Fruit fly (Drosophila melanogaster) whole organism, embryonic: ENCODE measurements around the gene CG3032.

Source experiments
- Bteb2 ChIP-seq: fragments of 200-800 bp; sonication (Bioruptor generic); optimal IDR thresholded peaks from 2 replicates; lab custom pipeline; 2016; ENCODE audit warnings: missing biosample characterization, missing genetic modification characterization
- CG12155 ChIP-seq: fragments of 200-800 bp; sonication (Bioruptor generic); optimal IDR thresholded peaks from 3 replicates; lab custom pipeline; 2016; ENCODE audit warnings: missing biosample characterization, missing genetic modification characterization
- CG12744 ChIP-seq: fragments of 200-800 bp; sonication (Bioruptor generic); optimal IDR thresholded peaks from 2 replicates; lab custom pipeline; 2016; ENCODE audit warnings: missing biosample characterization, missing genetic modification characterization
- CG13894 ChIP-seq: fragments of 200-800 bp; sonication (Bioruptor generic); optimal IDR thresholded peaks from 3 replicates; lab custom pipeline; 2018; ENCODE audit warnings: missing biosample characterization, mild to moderate bottlenecking, missing genetic modification characterization, moderate library complexity
- CG16779 ChIP-seq: fragments of 200-800 bp; sonication (Bioruptor generic); IDR thresholded peaks from 2 replicates; pipeline ENCODE4 v1.3.6; 2022; ENCODE audit warnings: missing biosample characterization, missing genetic modification characterization
- CG16813 ChIP-seq: fragments of 200-800 bp; sonication (Bioruptor generic); IDR thresholded peaks from 3 replicates; pipeline ENCODE4 v1.3.6; 2022; ENCODE audit warnings: missing biosample characterization, missing genetic modification characterization; ENCODE audit not compliant: partially characterized antibody
- CG17385 ChIP-seq: fragments of 200-800 bp; sonication (Bioruptor generic); optimal IDR thresholded peaks from 3 replicates; lab custom pipeline; 2018; ENCODE audit warnings: missing biosample characterization, mild to moderate bottlenecking, missing genetic modification characterization
- CG2889 ChIP-seq: fragments of 200-800 bp; sonication (Bioruptor generic); IDR thresholded peaks from 3 replicates; pipeline ENCODE4 v1.3.6; 2022; ENCODE audit warnings: missing biosample characterization, missing genetic modification characterization
- CG34376 ChIP-seq: fragments of 200-800 bp; sonication (Bioruptor generic); optimal IDR thresholded peaks from 2 replicates; lab custom pipeline; 2018; ENCODE audit warnings: missing biosample characterization, mild to moderate bottlenecking, missing genetic modification characterization
- CG34422 ChIP-seq: fragments of 200-800 bp; sonication (Bioruptor generic); IDR thresholded peaks from 3 replicates; pipeline ENCODE4 v1.3.6; 2022; ENCODE audit warnings: missing biosample characterization, missing genetic modification characterization
- CG6791 ChIP-seq: fragments of 200-800 bp; sonication (Bioruptor generic); IDR thresholded peaks from 3 replicates; pipeline ENCODE4 v1.3.6; 2022; ENCODE audit warnings: missing biosample characterization, missing genetic modification characterization; ENCODE audit not compliant: partially characterized antibody
- CG6813 ChIP-seq: fragments of 200-800 bp; sonication (Bioruptor generic); optimal IDR thresholded peaks from 2 replicates; lab custom pipeline; 2017; ENCODE audit warnings: missing biosample characterization, missing genetic modification characterization, mild to moderate bottlenecking, moderate library complexity, missing genetic modification reagents
- CG7372 ChIP-seq: fragments of 200-800 bp; sonication (Bioruptor generic); IDR thresholded peaks from 2 replicates; pipeline ENCODE4 v1.3.6; 2022; ENCODE audit warnings: missing biosample characterization, missing genetic modification characterization
- CG8944 ChIP-seq: fragments of 200-800 bp; sonication (Bioruptor generic); optimal IDR thresholded peaks from 3 replicates; lab custom pipeline; 2016; ENCODE audit warnings: missing biosample characterization, missing genetic modification characterization
- D19A ChIP-seq: fragments of 200-800 bp; optimal IDR thresholded peaks from 3 replicates; lab custom pipeline; 2019; ENCODE audit warnings: missing biosample characterization, mild to moderate bottlenecking, missing genetic modification characterization, moderate library complexity
- D19B ChIP-seq: fragments of 200-800 bp; sonication (Bioruptor generic); optimal IDR thresholded peaks from 2 replicates; lab custom pipeline; 2017; ENCODE audit warnings: missing biosample characterization, mild to moderate bottlenecking, missing genetic modification characterization
- Kr ChIP-seq: fragments of 200-800 bp; sonication (Bioruptor generic); optimal IDR thresholded peaks from 2 replicates; lab custom pipeline; 2017; ENCODE audit warnings: missing biosample characterization, mild to moderate bottlenecking, missing genetic modification characterization
- Optix ChIP-seq: fragments of 200-800 bp; sonication (Bioruptor generic); IDR thresholded peaks from 3 replicates; pipeline ENCODE4 v1.3.6; 2022; ENCODE audit warnings: missing biosample characterization, missing genetic modification characterization
- Pdp1 ChIP-seq, 2 experiments: fragments of 200-800 bp; sonication (Bioruptor generic); optimal IDR thresholded peaks; 3 replicates each; lab custom pipeline; 2016; ENCODE audit warnings: missing biosample characterization in 2 of 2, missing genetic modification characterization in 2 of 2, mild to moderate bottlenecking in 1 of 2, moderate library complexity in 1 of 2
- Rx ChIP-seq: fragments of 200-800 bp; sonication (Bioruptor generic); IDR thresholded peaks from 2 replicates; pipeline ENCODE4 v1.3.6; 2022; ENCODE audit warnings: missing biosample characterization, missing genetic modification characterization
- Scr ChIP-seq: fragments of 200-800 bp; sonication (Bioruptor generic); IDR thresholded peaks from 2 replicates; pipeline ENCODE4 v1.3.6; 2022; ENCODE audit warnings: missing biosample characterization, missing genetic modification characterization; ENCODE audit not compliant: partially characterized antibody
- Taf1 ChIP-seq: fragments of 200-800 bp; sonication (Bioruptor generic); IDR thresholded peaks from 2 replicates; pipeline ENCODE4 v1.3.6; 2022; ENCODE audit warnings: missing biosample characterization, missing genetic modification characterization
- Trl ChIP-seq, 3 experiments: fragments of >200 bp in 2 of 3; fragments of 200-800 bp in 1 of 3; sonication (Bioruptor generic) in 1 of 3; optimal IDR thresholded peaks; 2 replicates in 1 of 3; 3 replicates in 2 of 3; lab custom pipeline; 2016 to 2017; ENCODE audit warnings: missing biosample characterization in 1 of 3, missing genetic modification characterization in 1 of 3
- abd-A ChIP-seq: fragments of 200-800 bp; sonication (Bioruptor generic); optimal IDR thresholded peaks from 3 replicates; lab custom pipeline; 2019; ENCODE audit warnings: missing biosample characterization, mild to moderate bottlenecking, missing genetic modification characterization, moderate library complexity
- aop ChIP-seq: fragments of 200-800 bp; sonication (Bioruptor generic); IDR thresholded peaks from 2 replicates; pipeline ENCODE4 v1.3.6; 2022; ENCODE audit warnings: missing biosample characterization, missing genetic modification characterization
- bcd ChIP-seq: fragments of 200-800 bp; sonication (Bioruptor generic); optimal IDR thresholded peaks from 2 replicates; lab custom pipeline; 2017; ENCODE audit warnings: missing biosample characterization, mild to moderate bottlenecking, missing genetic modification characterization
- chinmo ChIP-seq: fragments of 200-800 bp; sonication (Bioruptor generic); IDR thresholded peaks from 4 replicates; pipeline ENCODE4 v1.3.6; 2022; ENCODE audit warnings: missing biosample characterization, missing genetic modification characterization; ENCODE audit not compliant: partially characterized antibody
- crc ChIP-seq: fragments of 200-800 bp; sonication (Bioruptor generic); optimal IDR thresholded peaks from 2 replicates; lab custom pipeline; 2016; ENCODE audit warnings: missing biosample characterization, missing genetic modification characterization
- eve ChIP-seq, 2 experiments: fragments of >200 bp; optimal IDR thresholded peaks; 2 replicates each; lab custom pipeline; 2017; ENCODE audit warnings: missing biosample characterization in 2 of 2, missing genetic modification characterization in 2 of 2
- gcm ChIP-seq: fragments of 200-800 bp; sonication (Bioruptor generic); optimal IDR thresholded peaks from 2 replicates; lab custom pipeline; 2019; ENCODE audit warnings: missing biosample characterization, mild to moderate bottlenecking, missing genetic modification characterization, moderate library complexity
- gem ChIP-seq: fragments of 200-800 bp; sonication (Bioruptor generic); optimal IDR thresholded peaks from 2 replicates; lab custom pipeline; 2019; ENCODE audit warnings: missing biosample characterization, mild to moderate bottlenecking, missing genetic modification characterization, moderate library complexity
- jumu ChIP-seq: fragments of 200-800 bp; sonication (Bioruptor generic); optimal IDR thresholded peaks from 3 replicates; lab custom pipeline; 2016; ENCODE audit warnings: missing biosample characterization, missing genetic modification characterization
- nerfin-1 ChIP-seq: fragments of 200-800 bp; sonication (Bioruptor generic); optimal IDR thresholded peaks from 3 replicates; lab custom pipeline; 2019; ENCODE audit warnings: missing biosample characterization, mild to moderate bottlenecking, missing genetic modification characterization, moderate library complexity
- nerfin-2 ChIP-seq: fragments of 200-800 bp; sonication (Bioruptor generic); IDR thresholded peaks from 2 replicates; pipeline ENCODE4 v1.3.6; 2022; ENCODE audit warnings: missing biosample characterization, missing genetic modification characterization; ENCODE audit not compliant: partially characterized antibody
- pfk ChIP-seq: fragments of 200-800 bp; sonication (Bioruptor generic); optimal IDR thresholded peaks from 2 replicates; lab custom pipeline; 2018; ENCODE audit warnings: missing biosample characterization, mild to moderate bottlenecking, missing genetic modification characterization, moderate library complexity
- pho ChIP-seq: fragments of 200-800 bp; sonication (Bioruptor generic); optimal IDR thresholded peaks from 2 replicates; lab custom pipeline; 2016; ENCODE audit warnings: missing biosample characterization, missing genetic modification characterization
- row ChIP-seq: fragments of 200-800 bp; sonication (Bioruptor generic); IDR thresholded peaks from 3 replicates; pipeline ENCODE4 v1.3.6; 2022; ENCODE audit warnings: missing biosample characterization, missing genetic modification characterization
- scrt ChIP-seq: fragments of 200-800 bp; sonication (Bioruptor generic); optimal IDR thresholded peaks from 2 replicates; lab custom pipeline; 2018; ENCODE audit warnings: missing biosample characterization, mild to moderate bottlenecking, missing genetic modification characterization, moderate library complexity
- sens ChIP-seq: fragments of 200-800 bp; sonication (Bioruptor generic); peaks from one replicate; lab custom pipeline; 2016; ENCODE audit warnings: missing biosample characterization, missing genetic modification characterization
- sisA ChIP-seq: fragments of 200-800 bp; sonication (Bioruptor generic); IDR thresholded peaks from 2 replicates; pipeline ENCODE4 v1.3.6; 2022; ENCODE audit warnings: missing biosample characterization, missing genetic modification characterization
- sug ChIP-seq: fragments of 200-800 bp; optimal IDR thresholded peaks from 2 replicates; lab custom pipeline; 2019; ENCODE audit warnings: missing biosample characterization, mild to moderate bottlenecking, missing genetic modification characterization, moderate library complexity
- tll ChIP-seq, 2 experiments: fragments of 200-800 bp in 1 of 2; fragments of >200 bp in 1 of 2; sonication (Bioruptor generic) in 1 of 2; optimal IDR thresholded peaks; 2 replicates each; lab custom pipeline; 2017 to 2019; ENCODE audit warnings: missing biosample characterization in 2 of 2, missing genetic modification characterization in 2 of 2, mild to moderate bottlenecking in 1 of 2, moderate library complexity in 1 of 2
- tna ChIP-seq: fragments of 200-800 bp; sonication (Bioruptor generic); IDR thresholded peaks from 2 replicates; pipeline ENCODE4 v1.3.6; 2022; ENCODE audit warnings: missing biosample characterization, missing genetic modification characterization; ENCODE audit not compliant: partially characterized antibody
- twi ChIP-seq: fragments of 200-800 bp; optimal IDR thresholded peaks from 2 replicates; lab custom pipeline; 2019; ENCODE audit warnings: missing biosample characterization, mild to moderate bottlenecking, missing genetic modification characterization, moderate library complexity
- yki ChIP-seq: fragments of >200 bp; optimal IDR thresholded peaks from 3 replicates; lab custom pipeline; 2018
- z ChIP-seq: fragments of 200-800 bp; sonication (Bioruptor generic); IDR thresholded peaks from 3 replicates; pipeline ENCODE4 v1.3.6; 2022; ENCODE audit warnings: missing biosample characterization, missing genetic modification characterization
- zen ChIP-seq: fragments of 200-800 bp; sonication (Bioruptor generic); optimal IDR thresholded peaks from 3 replicates; lab custom pipeline; 2018; ENCODE audit warnings: missing biosample characterization, mild to moderate bottlenecking, missing genetic modification characterization, moderate library complexity

CG3032 gene

dm6 chrX:6988632-6989338 is 24.9 kb downstream of the CG3032 start (continued):
- TF ChIP-seq CG34422 (GFP tag; lab: Robert Waterston, UW) (no peak), yki (lab: Kevin White, UChicago) (peak; percentile 62), nerfin-1 (tag; lab: Kevin White, UChicago) (peak; percentile 94), Trl (optimal IDR thresholded peaks at IDR 0.05; lab: Kevin White, UChicago) (peak; percentile 72 to 90), Trl (GFP tag; optimal IDR thresholded peaks at IDR 0.05; lab: Kevin White, UChicago) (no peak), Kr (GFP tag; lab: Kevin White, UChicago) (peak; percentile 55), tna (no peak), nerfin-2 (GFP tag; lab: Robert Waterston, UW) (no peak), tll (GFP tag; optimal IDR thresholded peaks at IDR 0.05; lab: Kevin White, UChicago) (peak in 1 of 2 experiments; percentile 13), z (GFP tag; lab: Robert Waterston, UW) (peak; percentile 79), Taf1 (GFP tag; lab: Robert Waterston, UW) (no peak), CG6813 (GFP tag; lab: Kevin White, UChicago) (no peak), CG2889 (GFP tag; lab: Robert Waterston, UW) (no peak), abd-A (tag; lab: Kevin White, UChicago) (no peak), pho (no peak), twi (tag; lab: Kevin White, UChicago) (peak; percentile 99), D19B (no peak), pfk (peak; percentile 89), aop (GFP tag; lab: Robert Waterston, UW) (no peak), CG17385 (GFP tag; lab: Kevin White, UChicago) (peak; percentile 18), zen (peak; percentile 39), scrt (no peak), gcm (no peak), CG16779 (GFP tag; lab: Robert Waterston, UW) (no peak), CG8944 (no peak)

DNA sequence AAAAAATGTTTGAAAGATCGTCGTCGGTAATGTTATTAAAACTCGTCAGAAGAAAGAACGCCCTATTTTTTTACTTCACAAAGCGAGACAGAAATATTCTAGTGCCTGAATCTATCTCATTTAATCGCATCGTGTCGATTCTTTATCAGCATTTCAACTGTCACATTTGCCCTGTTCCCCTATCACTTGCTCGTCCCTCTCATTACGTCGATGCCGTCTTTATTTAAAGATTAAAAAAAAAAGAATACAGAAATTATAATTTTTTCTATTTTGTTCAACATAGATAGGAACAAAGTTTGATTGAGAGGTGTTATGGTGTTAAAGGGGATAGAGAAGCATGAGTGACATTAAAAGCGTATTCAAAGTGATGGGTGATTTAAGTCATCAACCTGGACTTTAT is 25.6 kb downstream of the CG3032 start:
- peak; percentile 11 for TF ChIP-seq CG34376 (GFP tag; lab: Kevin White, UChicago)
- TF ChIP-seq D19A (tag; lab: Kevin White, UChicago): peak; percentile 13
- TF ChIP-seq sug (tag; lab: Kevin White, UChicago): peak; percentile 12
- no peak for TF ChIP-seq CG12744 (GFP tag; lab: Kevin White, UChicago)
- TF ChIP-seq eve (GFP tag; optimal IDR thresholded peaks at IDR 0.05; lab: Kevin White, UChicago): peak in 1 of 2 experiments; percentile 26
- TF ChIP-seq Scr (GFP tag; lab: Robert Waterston, UW): no peak
- TF ChIP-seq CG12155 (GFP tag; lab: Kevin White, UChicago): no peak

DNA sequence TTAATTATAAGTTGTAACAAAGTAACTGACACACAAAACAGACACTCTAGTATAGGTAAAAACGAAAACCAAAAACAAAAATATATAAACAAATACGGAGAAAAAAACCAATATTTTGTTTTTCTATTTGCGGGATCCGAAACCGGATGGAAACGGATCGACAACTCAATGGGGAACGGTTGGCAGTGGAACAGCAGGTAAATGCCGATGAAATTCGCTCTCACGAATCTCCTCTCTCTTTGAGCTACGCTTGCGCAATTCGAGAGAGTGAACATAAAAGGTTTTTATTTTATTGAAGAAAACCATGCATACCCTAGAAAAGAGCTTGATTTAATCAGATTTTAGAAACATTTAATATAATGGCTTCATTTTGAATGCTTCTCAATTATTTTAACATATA is 26.6 kb downstream of the CG3032 start:
- TF ChIP-seq sisA (no peak), Trl (optimal IDR thresholded peaks at IDR 0.05; lab: Kevin White, UChicago) (peak; percentile 58 to 72), Trl (GFP tag; optimal IDR thresholded peaks at IDR 0.05; lab: Kevin White, UChicago) (no peak), CG16813 (no peak), jumu (GFP tag; lab: Kevin White, UChicago) (no peak), bcd (GFP tag; lab: Kevin White, UChicago) (no peak), Bteb2 (GFP tag; lab: Kevin White, UChicago) (no peak), CG13894 (tag; lab: Kevin White, UChicago) (no peak), Rx (GFP tag; lab: Robert Waterston, UW) (no peak), CG7372 (no peak), gem (tag; lab: Kevin White, UChicago) (no peak), pfk (peak; percentile 98), Optix (GFP tag; lab: Robert Waterston, UW) (no peak), D19B (peak; percentile 81), Pdp1 (GFP tag; optimal IDR thresholded peaks at IDR 0.05; lab: Kevin White, UChicago) (peak in 1 of 2 experiments; percentile 51), CG6791 (GFP tag; lab: Robert Waterston, UW) (no peak), row (peak; percentile 18; the same call in 1 of the 3 replicates), chinmo (GFP tag; lab: Robert Waterston, UW) (0 out of 4 replicates have a peak, but pooled peaks have one; percentile 47), sens (peak; percentile 77), crc (GFP tag; lab: Kevin White, UChicago) (no peak)
- TF ChIP-seq, all 482 proteins: peak for 7
